Fruit fly (Drosophila melanogaster): ENCODE data around the gene trh.
A peak's percentile ranks its signal among the peaks of the same experiment; 100 is the strongest.

trh gene

DNA sequence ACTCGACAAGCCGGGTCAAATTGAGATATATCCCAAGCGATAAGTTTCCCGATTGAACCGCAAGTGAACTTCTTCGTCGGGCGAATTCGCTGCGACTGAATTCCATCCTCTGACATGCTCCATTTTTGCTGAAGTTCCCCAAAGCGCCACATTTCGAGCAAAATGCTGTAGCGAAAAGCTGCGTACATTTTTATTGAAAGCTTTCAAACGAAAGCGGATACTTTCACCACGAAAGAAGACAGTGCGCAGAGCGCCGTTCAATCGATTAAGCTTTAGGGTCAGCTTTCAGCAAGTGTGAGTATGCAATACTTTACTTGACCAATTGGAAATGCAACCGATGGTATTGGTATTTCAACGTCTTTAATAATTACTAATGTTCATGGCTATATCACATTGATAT, 49.6 kb downstream of the trh start, which contains the start of gene mthl10 (continued):
- peak; percentile 81 for TF ChIP-seq sd (tag; optimal IDR thresholded peaks at IDR 0.05)
- TF ChIP-seq CG14860 (GFP tag; IDR thresholded peaks at IDR 0.05; ENCODE audit: partially characterized antibody) = no peak
- TF ChIP-seq Oli (tag; optimal IDR thresholded peaks at IDR 0.05) = no peak
- no peak for TF ChIP-seq CG7786 (GFP tag; optimal IDR thresholded peaks at IDR 0.05)
- peak; percentile 91 for TF ChIP-seq CTCF (GFP tag; optimal IDR thresholded peaks at IDR 0.05)
- peak; percentile 12; the same call in 1 of the 2 replicates for TF ChIP-seq amos (GFP tag; IDR thresholded peaks at IDR 0.05; ENCODE audit: partially characterized antibody)
- TF ChIP-seq pzg (GFP tag; optimal IDR thresholded peaks at IDR 0.05) = peak; percentile 29

DNA sequence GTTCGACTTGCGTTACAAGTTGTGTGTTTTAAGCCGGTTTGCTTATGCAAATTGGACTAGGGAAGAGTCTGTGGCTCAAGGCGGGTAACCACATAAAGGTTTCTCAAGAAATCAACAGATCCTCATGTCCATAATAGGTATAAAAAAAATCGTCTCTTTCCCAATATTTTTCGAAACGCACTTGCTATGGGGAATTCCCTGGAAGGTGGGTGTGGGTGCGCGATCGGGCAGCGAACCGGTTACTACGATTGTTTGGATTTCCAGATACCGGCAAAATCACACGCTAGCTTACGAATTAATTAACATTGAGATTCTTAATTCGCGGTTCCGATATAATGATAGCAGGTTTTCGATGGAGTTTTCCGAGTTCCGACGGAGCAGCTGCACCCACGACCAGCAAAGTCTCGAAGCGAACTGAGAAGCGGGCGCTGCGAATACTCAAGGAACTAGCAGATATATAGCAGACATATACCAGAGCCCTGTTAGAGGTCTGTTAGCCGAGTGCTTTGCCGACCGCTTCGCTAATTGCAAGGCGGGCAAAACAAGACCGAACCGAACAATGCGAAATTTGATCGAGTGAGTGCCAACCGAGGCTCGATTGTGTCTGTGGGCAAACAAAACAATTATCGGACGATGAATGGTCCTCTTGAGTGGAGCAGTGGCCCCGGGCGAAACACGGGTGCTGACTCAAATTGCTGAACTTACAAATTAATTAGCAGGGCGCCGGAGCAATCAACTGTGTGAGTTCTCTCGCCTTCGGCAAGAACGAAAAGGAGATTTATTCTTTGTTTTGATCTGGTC, 51.2 kb downstream of the trh start:
- TF ChIP-seq CG13287 (GFP tag; IDR thresholded peaks at IDR 0.05; ENCODE audit: partially characterized antibody) (peak; percentile 42; the same call in 1 of the 2 replicates), CG9609 (GFP tag; optimal IDR thresholded peaks at IDR 0.05) (no peak), fd102C (GFP tag; optimal IDR thresholded peaks at IDR 0.05) (no peak), nom (GFP tag; optimal IDR thresholded peaks at IDR 0.05) (peak; percentile 53), disco-r (GFP tag; optimal IDR thresholded peaks at IDR 0.05) (no peak), sd (tag; optimal IDR thresholded peaks at IDR 0.05) (peak; percentile 41), CG10543 (GFP tag; optimal IDR thresholded peaks at IDR 0.05) (peak; percentile 5), dmrt99B (tag; optimal IDR thresholded peaks at IDR 0.05) (no peak), CG17568 (GFP tag; optimal IDR thresholded peaks at IDR 0.05) (no peak), sug (tag; optimal IDR thresholded peaks at IDR 0.05) (peak; percentile 1), CG15269 (tag; optimal IDR thresholded peaks at IDR 0.05) (peak; percentile 4), mirr (GFP tag; optimal IDR thresholded peaks at IDR 0.05) (peak; percentile 0), sens-2 (GFP tag; IDR thresholded peaks at IDR 0.05) (no peak), fd96Cb (tag; optimal IDR thresholded peaks at IDR 0.05) (no peak), CG5953 (GFP tag; IDR thresholded peaks at IDR 0.05) (no peak), amos (GFP tag; IDR thresholded peaks at IDR 0.05; ENCODE audit: partially characterized antibody) (0 out of 2 replicates have a peak, but pooled peaks have one; percentile 12), Deaf1 (tag; optimal IDR thresholded peaks at IDR 0.05) (peak; percentile 60), CG13894 (tag; optimal IDR thresholded peaks at IDR 0.05) (peak; percentile 45), CG11085 (GFP tag; IDR thresholded peaks at IDR 0.05) (no peak), CG6854 (GFP tag; optimal IDR thresholded peaks at IDR 0.05) (no peak), CG3995 (GFP tag; optimal IDR thresholded peaks at IDR 0.05) (no peak), Lim3 (GFP tag; IDR thresholded peaks at IDR 0.05) (no peak), CG3726 (GFP tag; IDR thresholded peaks at IDR 0.05) (no peak), pros (GFP tag; optimal IDR thresholded peaks at IDR 0.05) (peak; percentile 62), gt (GFP tag; IDR thresholded peaks at IDR 0.05) (no peak), gem (tag; optimal IDR thresholded peaks at IDR 0.05) (no peak), NFAT (GFP tag; IDR thresholded peaks at IDR 0.05) (no peak), CG10979 (tag; optimal IDR thresholded peaks at IDR 0.05) (no peak), Nf-YB (GFP tag; optimal IDR thresholded peaks at IDR 0.05) (no peak), Mrtf (GFP tag; IDR thresholded peaks at IDR 0.05) (no peak), dysf (GFP tag; IDR thresholded peaks at IDR 0.05) (no peak), dm (GFP tag; optimal IDR thresholded peaks at IDR 0.05) (no peak), CG8290 (GFP tag; optimal IDR thresholded peaks at IDR 0.05) (no peak), CG8290 (tag; optimal IDR thresholded peaks at IDR 0.05) (peak in 1 of 2 experiments; percentile 30), hb (GFP tag; IDR thresholded peaks at IDR 0.05; ENCODE audit: partially characterized antibody) (no peak), ftz-f1 (GFP tag; optimal IDR thresholded peaks at IDR 0.05) (peak; percentile 44), ci (GFP tag; IDR thresholded peaks at IDR 0.05) (0 out of 3 replicates have a peak, but pooled peaks have one; percentile 17), salm (tag; optimal IDR thresholded peaks at IDR 0.05) (no peak), CG10267 (tag; optimal IDR thresholded peaks at IDR 0.05) (no peak), CG4617 (GFP tag; optimal IDR thresholded peaks at IDR 0.05; ENCODE audit: borderline replicate concordance) (no peak), Jarid2 (GFP tag; optimal IDR thresholded peaks at IDR 0.05) (peak; percentile 43), CG12769 (tag; optimal IDR thresholded peaks at IDR 0.05) (peak; percentile 26)
